Worm (Caenorhabditis elegans): ENCODE data around the gene T13C2.3.

Gene T13C2.3

DNA sequence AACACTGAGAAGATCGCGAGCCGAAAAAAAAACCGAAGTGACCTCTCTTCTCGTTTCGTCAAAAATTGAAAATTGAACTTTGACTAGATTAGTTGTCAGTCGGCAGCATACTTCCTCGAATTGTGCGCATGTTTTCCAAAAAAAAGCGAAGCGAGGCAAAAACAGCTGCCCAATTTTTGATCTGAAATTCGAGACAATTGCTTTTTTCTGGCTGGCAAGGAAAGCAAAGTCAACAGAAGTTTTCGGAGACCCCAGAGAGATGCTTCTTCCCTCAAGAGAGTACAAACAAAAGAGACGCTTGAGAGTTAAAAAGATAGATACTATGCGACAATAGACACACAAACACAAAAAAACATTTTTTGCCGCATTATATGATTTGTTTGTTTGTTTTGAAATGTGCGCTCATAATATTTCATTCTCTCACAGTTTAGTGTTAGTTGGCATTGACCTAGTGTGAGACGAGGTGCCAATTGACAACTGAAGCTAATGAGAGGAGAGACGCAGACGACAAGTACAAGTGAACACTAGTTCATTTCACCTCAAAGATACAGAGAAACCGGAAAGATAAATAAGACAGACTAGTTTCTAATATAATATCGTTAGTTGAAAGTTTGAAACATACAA, 47.0 kb downstream of the T13C2.3 start:
- peak; percentile 42 for TF ChIP-seq pha-4 (tag; optimal IDR thresholded peaks at IDR 0.05)
- peak; percentile 19 for TF ChIP-seq K12H6.12 (tag; optimal IDR thresholded peaks at IDR 0.05)
- TF ChIP-seq ama-1 (optimal IDR thresholded peaks at IDR 0.05), result no peak
- TF ChIP-seq ama-1 (GFP tag; optimal IDR thresholded peaks at IDR 0.05), result no peak

DNA sequence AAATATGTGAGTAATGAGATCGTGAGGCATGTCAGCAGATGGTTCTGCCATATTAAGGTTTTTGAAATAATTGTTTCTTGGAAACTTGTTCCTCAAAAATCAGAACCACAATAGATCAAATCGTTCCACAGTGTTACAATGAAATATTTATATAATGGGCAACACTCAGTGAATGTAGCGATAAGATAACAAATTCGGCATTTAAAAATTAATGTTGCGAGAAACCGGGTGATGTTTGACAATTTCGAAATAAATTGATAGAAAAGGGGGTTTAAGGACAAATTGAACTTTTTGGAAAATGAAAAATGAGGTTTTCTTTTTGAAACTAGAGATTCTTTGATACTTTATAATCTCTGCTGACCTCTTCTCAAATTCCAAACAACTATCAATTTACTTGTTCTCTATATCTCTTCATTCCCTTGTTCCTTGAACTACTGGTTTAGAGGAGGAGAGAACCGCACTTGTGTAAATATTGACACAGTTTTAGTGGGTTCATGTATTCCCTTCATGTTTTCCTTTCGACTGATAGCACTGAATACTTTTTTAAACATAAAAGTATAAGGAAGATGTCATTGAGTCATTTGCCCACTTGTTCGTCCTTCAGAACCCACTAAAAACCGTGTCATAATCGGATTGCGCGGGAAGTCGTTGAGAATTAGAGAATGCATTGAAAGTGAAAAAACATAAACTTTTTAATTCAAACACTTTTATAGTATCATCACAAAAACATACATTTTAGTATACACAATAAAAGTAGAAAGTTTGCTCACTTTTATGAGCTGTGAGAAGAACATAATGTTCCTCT, 47.9 kb downstream of the T13C2.3 start:
- TF ChIP-seq F55B11.4 (tag; optimal IDR thresholded peaks at IDR 0.05; ENCODE audit: borderline replicate concordance, insufficient read depth) (no peak), cebp-1 (GFP tag; IDR thresholded peaks at IDR 0.05) (no peak), cebp-1 (tag; optimal IDR thresholded peaks at IDR 0.05) (peak; percentile 39), pha-4 (tag; optimal IDR thresholded peaks at IDR 0.05) (peak; percentile 14), dox-1 (GFP tag; IDR thresholded peaks at IDR 0.05) (0 out of 2 replicates have a peak, but pooled peaks have one; percentile 5), let-607 (tag; optimal IDR thresholded peaks at IDR 0.05) (no peak), nhr-80 (tag; optimal IDR thresholded peaks at IDR 0.05) (peak; percentile 69)

DNA sequence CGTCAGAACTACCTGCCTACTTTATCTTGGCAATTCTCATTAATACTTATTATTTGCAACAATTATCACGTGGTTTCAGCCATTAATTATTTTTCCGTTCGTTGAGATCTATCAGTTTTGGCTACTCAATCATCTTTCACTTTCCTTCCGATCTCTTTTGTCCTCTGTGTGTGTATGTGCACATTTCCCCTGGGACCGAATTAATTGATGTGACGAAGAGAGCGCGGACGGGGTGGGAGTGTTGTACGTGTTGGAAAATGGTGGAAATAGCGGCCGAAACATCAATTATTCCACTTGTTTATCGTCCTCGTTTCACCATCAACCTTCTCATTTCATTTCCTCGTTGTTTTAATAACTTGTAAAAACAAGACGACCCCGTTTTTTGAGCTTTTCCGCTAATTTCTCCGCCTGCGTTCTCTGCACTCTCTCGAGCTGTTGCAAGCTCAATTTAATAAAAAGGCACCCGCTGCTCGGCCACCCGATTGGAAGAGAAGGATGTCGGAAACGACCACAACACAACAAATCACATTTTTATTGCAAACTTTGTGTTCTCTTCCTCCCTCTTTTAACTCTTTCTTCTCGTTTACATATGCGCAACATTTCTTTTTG, 49.3 kb downstream of the T13C2.3 start:
- TF ChIP-seq chd-7 (tag; optimal IDR thresholded peaks at IDR 0.05), result peak; percentile 9
- TF ChIP-seq lin-54 (GFP tag; optimal IDR thresholded peaks at IDR 0.05), result no peak
- no peak for TF ChIP-seq attf-6 (GFP tag; IDR thresholded peaks at IDR 0.05)
- TF ChIP-seq let-526 (GFP tag; IDR thresholded peaks at IDR 0.05), result 0 out of 2 replicates have a peak, but pooled peaks have one; percentile 29
- no peak for TF ChIP-seq lag-1 (GFP tag; IDR thresholded peaks at IDR 0.05)
- no peak for TF ChIP-seq lir-1 (GFP tag; conservative IDR thresholded peaks at IDR 0.05)
- TF ChIP-seq Y56A3A.18 (GFP tag; IDR thresholded peaks at IDR 0.05), result no peak
- TF ChIP-seq C06A6.2 (GFP tag; conservative IDR thresholded peaks at IDR 0.05), result no peak

DNA sequence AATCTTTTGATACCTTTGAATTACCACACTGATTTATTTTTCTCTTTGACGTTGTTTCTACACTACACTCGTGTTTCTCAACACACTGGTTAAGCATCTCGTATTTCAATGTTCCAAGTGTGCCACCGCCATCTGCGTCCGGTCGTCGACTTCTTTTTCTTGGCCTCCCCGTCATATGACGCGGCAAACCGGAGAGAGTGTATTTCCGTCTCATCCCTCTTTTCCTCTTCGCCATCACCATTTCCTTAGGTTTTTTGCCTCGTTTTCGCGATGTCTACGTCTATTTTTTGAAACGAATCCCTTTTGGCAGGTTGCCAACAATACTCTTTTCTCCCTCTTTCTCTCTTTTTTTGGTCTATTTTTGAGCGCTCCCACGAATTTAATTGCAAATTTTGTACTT, 49.9 kb downstream of the T13C2.3 start:
- TF ChIP-seq sdz-38 (tag; optimal IDR thresholded peaks at IDR 0.05) (no peak), somi-1 (GFP tag; optimal IDR thresholded peaks at IDR 0.05) (peak; percentile 22), nhr-80 (tag; optimal IDR thresholded peaks at IDR 0.05) (peak; percentile 16), hmg-1.2 (GFP tag; IDR thresholded peaks at IDR 0.05) (peak; percentile 3; the same call in 1 of the 2 replicates), cebp-1 (GFP tag; IDR thresholded peaks at IDR 0.05) (no peak), cebp-1 (tag; optimal IDR thresholded peaks at IDR 0.05) (peak; percentile 38), ceh-27 (GFP tag; optimal IDR thresholded peaks at IDR 0.05) (peak; percentile 0), bed-2 (GFP tag; IDR thresholded peaks at IDR 0.05) (no peak)

DNA sequence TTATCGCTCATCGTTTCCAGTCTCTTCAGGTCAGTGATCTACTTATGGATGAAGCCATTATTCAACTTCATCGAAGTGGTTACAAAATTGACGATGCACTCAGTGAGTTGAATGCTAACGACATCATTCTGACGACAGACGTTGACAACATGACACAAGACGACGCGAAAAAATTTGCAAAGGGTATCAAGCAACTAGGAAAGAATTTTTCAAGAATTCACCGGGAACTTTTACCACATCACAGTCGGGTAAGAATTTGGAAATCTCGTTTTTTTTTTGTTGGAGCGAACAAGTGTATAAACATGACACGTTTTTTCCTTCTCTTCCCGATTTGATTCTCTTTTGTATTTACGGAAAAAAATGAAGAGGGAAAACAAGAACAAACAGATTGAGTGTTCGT, 51.6 kb downstream of the T13C2.3 start:
- TF ChIP-seq efl-1 (GFP tag; optimal IDR thresholded peaks at IDR 0.05), result no peak
- no peak for TF ChIP-seq xnd-1 (tag; optimal IDR thresholded peaks at IDR 0.05)
- no peak for TF ChIP-seq lsy-27 (tag; optimal IDR thresholded peaks at IDR 0.05; ENCODE audit: borderline replicate concordance, insufficient read depth)
- TF ChIP-seq hrde-1 (tag; optimal IDR thresholded peaks at IDR 0.05; ENCODE audit: borderline replicate concordance), result no peak
- TF ChIP-seq athp-1 (tag; optimal IDR thresholded peaks at IDR 0.05), result no peak
- no peak for TF ChIP-seq F33H1.4 (GFP tag; IDR thresholded peaks at IDR 0.05)
- no peak for TF ChIP-seq Y53G8AR.9 (GFP tag; conservative IDR thresholded peaks at IDR 0.05)
- TF ChIP-seq hlh-12 (tag; optimal IDR thresholded peaks at IDR 0.05), result no peak
- no peak for TF ChIP-seq sdz-38 (tag; optimal IDR thresholded peaks at IDR 0.05)
- no peak for TF ChIP-seq nhr-179 (tag; optimal IDR thresholded peaks at IDR 0.05)
- TF ChIP-seq hsf-1 (GFP tag; IDR thresholded peaks at IDR 0.05), result no peak
- no peak for TF ChIP-seq die-1 (tag; optimal IDR thresholded peaks at IDR 0.05)
- TF ChIP-seq akir-1 (GFP tag; optimal IDR thresholded peaks at IDR 0.05), result no peak
- no peak for TF ChIP-seq aptf-2 (GFP tag; conservative IDR thresholded peaks at IDR 0.05)
- TF ChIP-seq cebp-1 (GFP tag; IDR thresholded peaks at IDR 0.05), result no peak
- TF ChIP-seq cebp-1 (tag; optimal IDR thresholded peaks at IDR 0.05), result no peak
- no peak for TF ChIP-seq ZK185.1 (tag; optimal IDR thresholded peaks at IDR 0.05; ENCODE audit: poor library complexity, severe bottlenecking)

Data from whole organism, young adult.